Worm (Caenorhabditis elegans): Measurements from ENCODE around the gene dgk-3.

DNA sequence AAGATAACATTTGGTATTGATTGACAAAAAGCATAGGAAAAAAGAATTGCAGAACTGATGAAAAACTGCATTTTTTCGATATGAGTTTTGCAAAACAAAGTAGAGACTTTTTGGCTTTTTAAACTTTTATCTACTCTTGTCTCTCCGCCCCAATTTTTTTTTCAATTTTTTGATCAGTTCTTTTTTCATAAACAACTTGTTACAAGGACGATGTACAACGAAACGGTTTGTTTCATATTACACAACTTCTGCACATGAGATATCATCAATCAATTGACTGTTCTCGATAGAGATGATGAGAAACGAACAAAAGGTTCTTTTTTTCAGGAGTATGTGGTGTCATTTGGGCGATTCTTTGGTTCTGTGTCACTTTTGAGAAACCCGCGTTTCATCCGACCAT is 24.3 kb upstream of the dgk-3 start, which contains the start of gene ZK512.7:
- no peak for TF ChIP-seq unc-130 (tag; optimal IDR thresholded peaks at IDR 0.05)
- TF ChIP-seq ama-1 (optimal IDR thresholded peaks at IDR 0.05), result no peak
- no peak for TF ChIP-seq mep-1 (tag; optimal IDR thresholded peaks at IDR 0.05)
- no peak for TF ChIP-seq egl-27 (tag; optimal IDR thresholded peaks at IDR 0.05)
- no peak for TF ChIP-seq unc-62 (GFP tag; optimal IDR thresholded peaks at IDR 0.05)
